Worm (Caenorhabditis elegans): ENCODE data around the gene Y4C6B.4.

DNA sequence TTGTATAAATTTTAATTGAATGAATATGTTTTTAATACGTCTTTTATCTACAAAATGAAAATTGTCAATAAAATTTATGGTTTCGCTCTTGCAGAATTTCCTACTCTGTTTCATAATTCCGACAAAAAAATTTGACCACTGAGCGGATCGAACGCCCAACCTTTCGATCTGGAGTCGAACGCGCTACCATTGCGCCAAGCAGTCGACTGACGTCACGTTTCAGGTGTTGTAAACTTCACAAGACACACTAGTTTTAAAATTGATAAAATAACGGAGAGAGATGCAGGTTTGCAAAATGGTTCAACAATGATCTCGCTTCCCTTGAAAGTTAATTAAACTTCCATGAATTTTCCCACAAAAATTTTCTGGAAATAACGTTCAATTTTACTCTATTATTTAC lies 17.9 kb downstream of the Y4C6B.4 start:
- no peak for TF ChIP-seq fos-1 (tag; optimal IDR thresholded peaks at IDR 0.05)
- TF ChIP-seq skn-1 (tag; optimal IDR thresholded peaks at IDR 0.05) = no peak
- TF ChIP-seq ceh-82 (tag; optimal IDR thresholded peaks at IDR 0.05) = no peak
- TF ChIP-seq ztf-4 (tag; optimal IDR thresholded peaks at IDR 0.05) = no peak
- no peak for TF ChIP-seq egl-27 (tag; optimal IDR thresholded peaks at IDR 0.05)
